Worm (Caenorhabditis elegans) whole organism, L4 larva: ENCODE data around the gene F59B10.2.
A peak's percentile ranks its signal among the peaks of the same experiment; 100 is the strongest.

Experiments
- R02D3.7 ChIP-seq: fragments of 150-350 bp; sonication (generic microtip); optimal IDR thresholded peaks from 3 replicates; lab custom pipeline; 2014; ENCODE audit warnings: missing biosample characterization, missing genetic modification characterization
- T20F7.1 ChIP-seq: fragments of 200-800 bp; sonication (Bioruptor generic); optimal IDR thresholded peaks from 2 replicates; lab custom pipeline; 2018; ENCODE audit warnings: mild to moderate bottlenecking, missing genetic modification characterization, missing compliant biosample characterization
- T26A8.4 ChIP-seq: fragments of 200-800 bp; sonication (Bioruptor generic); IDR thresholded peaks from 2 replicates; pipeline ENCODE4 v1.3.6; 2022; ENCODE audit warnings: missing genetic modification characterization, missing compliant biosample characterization
- Y75B8A.6 ChIP-seq: fragments of 200-800 bp; sonication (Bioruptor generic); IDR thresholded peaks from 2 replicates; pipeline ENCODE4 v1.3.6; 2022; ENCODE audit warnings: missing genetic modification reagents, missing genetic modification characterization, missing compliant biosample characterization
- ceh-20 ChIP-seq: fragments of 200-800 bp; sonication (Bioruptor generic); IDR thresholded peaks from 2 replicates; pipeline ENCODE4 v1.3.6; 2022; ENCODE audit warnings: missing genetic modification reagents, missing genetic modification characterization, missing compliant biosample characterization
- ceh-28 ChIP-seq: fragments of 150-350 bp; optimal IDR thresholded peaks from 2 replicates; lab custom pipeline; 2014; ENCODE audit warnings: missing biosample characterization, missing genetic modification reagents, missing genetic modification characterization
- ceh-32 ChIP-seq: sonication (generic microtip); optimal IDR thresholded peaks from 2 replicates; lab custom pipeline; 2016; ENCODE audit warnings: mild to moderate bottlenecking, missing genetic modification characterization, missing compliant biosample characterization; ENCODE audit not compliant: poor library complexity
- ceh-62 ChIP-seq: sonication (generic microtip); optimal IDR thresholded peaks from 2 replicates; lab custom pipeline; 2017; ENCODE audit warnings: missing biosample characterization, missing genetic modification characterization
- ceh-82 ChIP-seq: sonication (generic microtip); optimal IDR thresholded peaks from 2 replicates; lab custom pipeline; 2017; ENCODE audit warnings: missing biosample characterization, missing genetic modification characterization
- cey-2 ChIP-seq: sonication (generic microtip); optimal IDR thresholded peaks from 3 replicates; lab custom pipeline; 2017; ENCODE audit warnings: missing genetic modification characterization, mild to moderate bottlenecking, missing compliant biosample characterization, antibody characterized with exemption, borderline replicate concordance; ENCODE audit not compliant: insufficient read depth
- daf-8 ChIP-seq: fragments of 200-800 bp; sonication (Bioruptor generic); IDR thresholded peaks from 2 replicates; pipeline ENCODE4 v1.3.6; 2022; ENCODE audit warnings: missing genetic modification characterization, missing compliant biosample characterization
- dmd-6 ChIP-seq: fragments of 200-800 bp; sonication (Bioruptor generic); IDR thresholded peaks from 2 replicates; pipeline ENCODE4 v1.3.6; 2022; ENCODE audit warnings: missing genetic modification reagents, missing genetic modification characterization, missing compliant biosample characterization
- dmd-8 ChIP-seq: fragments of 200-800 bp; sonication (Bioruptor generic); IDR thresholded peaks from 2 replicates; pipeline ENCODE4 v1.3.6; 2022; ENCODE audit warnings: missing genetic modification characterization, missing compliant biosample characterization
- duxl-1 ChIP-seq: sonication (generic microtip); optimal IDR thresholded peaks from 2 replicates; lab custom pipeline; 2016; ENCODE audit warnings: mild to moderate bottlenecking, missing genetic modification characterization, moderate library complexity, missing compliant biosample characterization; ENCODE audit not compliant: poor library complexity
- egl-27 ChIP-seq: sonication (generic microtip); optimal IDR thresholded peaks from 3 replicates; lab custom pipeline; 2017; ENCODE audit warnings: missing biosample characterization, missing genetic modification reagents, missing genetic modification characterization
- fkh-10 ChIP-seq: fragments of 150-350 bp; optimal IDR thresholded peaks from 2 replicates; lab custom pipeline; 2014; ENCODE audit warnings: missing biosample characterization, missing genetic modification reagents, missing genetic modification characterization
- fos-1 ChIP-seq: fragments of 150-350 bp; optimal IDR thresholded peaks from 2 replicates; lab custom pipeline; 2014; ENCODE audit warnings: missing biosample characterization, missing genetic modification characterization
- gei-8 ChIP-seq: fragments of 200-800 bp; sonication (Bioruptor generic); optimal IDR thresholded peaks from 2 replicates; lab custom pipeline; 2018; ENCODE audit warnings: mild to moderate bottlenecking, missing genetic modification characterization, missing compliant biosample characterization
- hlh-30 ChIP-seq: sonication (generic microtip); optimal IDR thresholded peaks from 2 replicates; lab custom pipeline; 2017; ENCODE audit warnings: antibody characterized with exemption, mild to moderate bottlenecking, missing genetic modification characterization, missing compliant biosample characterization; ENCODE audit not compliant: insufficient read depth
- jun-1 ChIP-seq: fragments of 150-350 bp; optimal IDR thresholded peaks from 2 replicates; lab custom pipeline; 2014; ENCODE audit warnings: missing biosample characterization, missing genetic modification reagents, missing genetic modification characterization
- lim-7 ChIP-seq: fragments of 200-800 bp; sonication (Bioruptor generic); IDR thresholded peaks from 2 replicates; pipeline ENCODE4 v1.3.6; 2022; ENCODE audit warnings: missing genetic modification characterization, missing compliant biosample characterization
- lin-15B ChIP-seq: fragments of 150-350 bp; sonication (generic microtip); optimal IDR thresholded peaks from 3 replicates; lab custom pipeline; 2014; ENCODE audit warnings: missing biosample characterization, missing genetic modification characterization
- lin-29 ChIP-seq: fragments of 200-800 bp; sonication (Bioruptor generic); IDR thresholded peaks from 2 replicates; pipeline ENCODE4 v1.3.6; 2022; ENCODE audit warnings: missing genetic modification reagents, missing genetic modification characterization, missing compliant biosample characterization
- lin-38 ChIP-seq: fragments of 200-800 bp; sonication (Bioruptor generic); IDR thresholded peaks from 2 replicates; pipeline ENCODE4 v1.3.6; 2022; ENCODE audit warnings: missing genetic modification reagents, missing genetic modification characterization, missing compliant biosample characterization
- lir-3 ChIP-seq: sonication (generic microtip); optimal IDR thresholded peaks from 2 replicates; lab custom pipeline; 2016; ENCODE audit warnings: mild to moderate bottlenecking, missing genetic modification characterization, missing compliant biosample characterization
- lsy-2 ChIP-seq, 2 experiments: fragments of 150-350 bp in 1 of 2; sonication (generic microtip) in 1 of 2; optimal IDR thresholded peaks; 2 replicates each; lab custom pipeline; 2014 to 2017; ENCODE audit warnings: missing biosample characterization in 2 of 2, missing genetic modification characterization in 2 of 2
- madf-5 ChIP-seq, 2 experiments: fragments of 200-800 bp; sonication (Bioruptor generic); IDR thresholded peaks; 2 replicates each; pipeline ENCODE4 v1.3.6; 2022; ENCODE audit warnings: missing compliant biosample characterization in 2 of 2, missing genetic modification characterization in 2 of 2
- mdt-29 ChIP-seq: fragments of 200-800 bp; sonication (Bioruptor generic); IDR thresholded peaks from 2 replicates; pipeline ENCODE4 v1.3.6; 2022; ENCODE audit warnings: missing genetic modification reagents, missing genetic modification characterization, missing compliant biosample characterization
- mep-1 ChIP-seq: fragments of 150-350 bp; sonication (generic microtip); optimal IDR thresholded peaks from 3 replicates; lab custom pipeline; 2014; ENCODE audit warnings: missing biosample characterization, missing genetic modification characterization
- mes-2 ChIP-seq: sonication (generic microtip); optimal IDR thresholded peaks from 2 replicates; lab custom pipeline; 2016; ENCODE audit warnings: missing genotype, mild to moderate bottlenecking, missing genetic modification characterization, missing compliant biosample characterization; ENCODE audit not compliant: poor library complexity, severe bottlenecking
- mxl-2 ChIP-seq: fragments of 200-800 bp; sonication (Bioruptor generic); conservative IDR thresholded peaks from 2 replicates; pipeline ENCODE4 v1.3.6; 2022; ENCODE audit warnings: missing genetic modification reagents, missing genetic modification characterization, missing compliant biosample characterization
- nhr-102 ChIP-seq: sonication (generic microtip); optimal IDR thresholded peaks from 2 replicates; lab custom pipeline; 2016; ENCODE audit warnings: mild to moderate bottlenecking, missing genetic modification characterization, moderate library complexity, missing compliant biosample characterization
- nhr-111 ChIP-seq: fragments of 200-800 bp; sonication (Bioruptor generic); optimal IDR thresholded peaks from 2 replicates; lab custom pipeline; 2018; ENCODE audit warnings: mild to moderate bottlenecking, missing genetic modification characterization, missing compliant biosample characterization
- nhr-237 ChIP-seq: sonication (generic microtip); optimal IDR thresholded peaks from 2 replicates; lab custom pipeline; 2017; ENCODE audit warnings: missing biosample characterization, missing genetic modification characterization
- nhr-25 ChIP-seq: sonication (generic microtip); optimal IDR thresholded peaks from 2 replicates; lab custom pipeline; 2017; ENCODE audit warnings: missing genetic modification characterization, mild to moderate bottlenecking, missing compliant biosample characterization, antibody characterized with exemption, moderate library complexity, borderline replicate concordance; ENCODE audit not compliant: insufficient read depth
- nhr-41 ChIP-seq: fragments of 200-800 bp; sonication (Bioruptor generic); IDR thresholded peaks from 2 replicates; pipeline ENCODE4 v1.3.6; 2022; ENCODE audit warnings: missing genetic modification reagents, missing genetic modification characterization, missing compliant biosample characterization
- nhr-42 ChIP-seq: fragments of 200-800 bp; sonication (Bioruptor generic); IDR thresholded peaks from 2 replicates; pipeline ENCODE4 v1.3.6; 2022; ENCODE audit warnings: missing genetic modification characterization, missing compliant biosample characterization
- nhr-48 ChIP-seq: sonication (generic microtip); optimal IDR thresholded peaks from 2 replicates; lab custom pipeline; 2016; ENCODE audit warnings: mild to moderate bottlenecking, missing genetic modification characterization, missing compliant biosample characterization
- nhr-76 ChIP-seq: fragments of 150-350 bp; optimal IDR thresholded peaks from 2 replicates; lab custom pipeline; 2014; ENCODE audit warnings: missing biosample characterization, missing genetic modification characterization
- nhr-77 ChIP-seq: fragments of 150-350 bp; optimal IDR thresholded peaks from 2 replicates; lab custom pipeline; 2014; ENCODE audit warnings: missing biosample characterization, missing genetic modification characterization
- sdz-12 ChIP-seq: fragments of 200-800 bp; sonication (Bioruptor generic); optimal IDR thresholded peaks from 2 replicates; lab custom pipeline; 2018; ENCODE audit warnings: mild to moderate bottlenecking, missing genetic modification characterization, missing compliant biosample characterization
- skn-1 ChIP-seq: fragments of 150-350 bp; optimal IDR thresholded peaks from 2 replicates; lab custom pipeline; 2014; ENCODE audit warnings: missing biosample characterization, missing genetic modification characterization
- snpc-1.2 ChIP-seq: fragments of 200-800 bp; sonication (Bioruptor generic); IDR thresholded peaks from 2 replicates; pipeline ENCODE4 v1.3.6; 2022; ENCODE audit warnings: missing genetic modification reagents, missing genetic modification characterization, missing compliant biosample characterization
- spr-3 ChIP-seq: fragments of 200-800 bp; sonication (Bioruptor generic); optimal IDR thresholded peaks from 2 replicates; lab custom pipeline; 2018; ENCODE audit warnings: mild to moderate bottlenecking, missing genetic modification characterization, missing compliant biosample characterization
- tra-1 ChIP-seq: fragments of 200-800 bp; sonication (Bioruptor generic); IDR thresholded peaks from 2 replicates; pipeline ENCODE4 v1.3.6; 2022; ENCODE audit warnings: missing genetic modification reagents, missing genetic modification characterization, missing compliant biosample characterization
- unc-39 ChIP-seq: sonication (generic microtip); optimal IDR thresholded peaks from 2 replicates; lab custom pipeline; 2017; ENCODE audit warnings: missing biosample characterization, missing genetic modification characterization
- vab-7 ChIP-seq: fragments of 200-800 bp; sonication (Bioruptor generic); IDR thresholded peaks from 2 replicates; pipeline ENCODE4 v1.3.6; 2022; ENCODE audit warnings: missing genetic modification reagents, missing genetic modification characterization, missing compliant biosample characterization
- zag-1 ChIP-seq: fragments of 150-350 bp; optimal IDR thresholded peaks from 2 replicates; lab custom pipeline; 2014; ENCODE audit warnings: missing biosample characterization, missing genetic modification characterization
- zfp-2 ChIP-seq: sonication (generic microtip); optimal IDR thresholded peaks from 2 replicates; lab custom pipeline; 2016; ENCODE audit warnings: mild to moderate bottlenecking, missing genetic modification characterization, missing compliant biosample characterization
- zip-2 ChIP-seq: fragments of 150-350 bp; optimal IDR thresholded peaks from 2 replicates; lab custom pipeline; 2014; ENCODE audit warnings: missing biosample characterization, missing genetic modification characterization

The F59B10.2 gene

ce11 chrII:10541923-10542486 is 32.4 kb upstream of the F59B10.2 start, which contains the start of gene pro-1 (continued):
- TF ChIP-seq nhr-237 (no peak), cey-2 (no peak), jun-1 (tag; lab: Kevin White, UChicago) (peak; percentile 34), zfp-2 (tag; lab: Kevin White, UChicago) (no peak), dmd-6 (GFP tag; lab: Robert Waterston, UW) (peak; percentile 54), vab-7 (GFP tag; lab: Robert Waterston, UW) (0 out of 2 replicates have a peak, but pooled peaks have one; percentile 68), spr-3 (GFP tag; lab: Kevin White, UChicago) (peak; percentile 48), zip-2 (peak; percentile 61), T20F7.1 (peak; percentile 83), lin-38 (GFP tag; lab: Robert Waterston, UW) (peak; percentile 84), skn-1 (tag; lab: Kevin White, UChicago) (no peak), nhr-111 (GFP tag; lab: Kevin White, UChicago) (peak; percentile 79), lin-29 (GFP tag; lab: Robert Waterston, UW) (peak; percentile 89), dmd-8 (0 out of 2 replicates have a peak, but pooled peaks have one; percentile 39), ceh-82 (tag; lab: Kevin White, UChicago) (no peak), ceh-32 (tag; lab: Kevin White, UChicago) (no peak), tra-1 (GFP tag; lab: Robert Waterston, UW) (peak; percentile 65), lsy-2 (tag; optimal IDR thresholded peaks at IDR 0.05; lab: Kevin White, UChicago) (peak; percentile 47 to 91), nhr-42 (peak; percentile 78), ceh-28 (tag; lab: Kevin White, UChicago) (peak; percentile 52), snpc-1.2 (peak; percentile 85), duxl-1 (tag; lab: Kevin White, UChicago) (peak; percentile 83), ceh-62 (tag; lab: Kevin White, UChicago) (no peak), madf-5 (GFP tag; IDR thresholded peaks at IDR 0.05; lab: Robert Waterston, UW) (peak; percentile 45 to 73), sdz-12 (GFP tag; lab: Kevin White, UChicago) (peak; percentile 98), Y75B8A.6 (peak; percentile 45; the same call in 1 of the 2 replicates), nhr-25 (tag; lab: Kevin White, UChicago) (peak; percentile 62), mdt-29 (GFP tag; lab: Robert Waterston, UW) (peak; percentile 89), nhr-76 (tag; lab: Kevin White, UChicago) (no peak), nhr-48 (tag; lab: Kevin White, UChicago) (peak; percentile 22), fos-1 (peak; percentile 60), mep-1 (tag; lab: Kevin White, UChicago) (peak; percentile 98), lim-7 (GFP tag; lab: Robert Waterston, UW) (peak; percentile 70; the same call in 1 of the 2 replicates), nhr-41 (GFP tag; lab: Robert Waterston, UW) (peak; percentile 66; the same call in 1 of the 2 replicates), fkh-10 (GFP tag; lab: Kevin White, UChicago) (no peak), lir-3 (tag; lab: Kevin White, UChicago) (no peak), mxl-2 (GFP tag; lab: Robert Waterston, UW) (no peak), nhr-102 (peak; percentile 85), unc-39 (tag; lab: Kevin White, UChicago) (no peak), hlh-30 (tag; lab: Kevin White, UChicago) (peak; percentile 83), zag-1 (tag; lab: Kevin White, UChicago) (no peak), egl-27 (tag; lab: Kevin White, UChicago) (no peak), mes-2 (tag; lab: Kevin White, UChicago) (peak; percentile 79), R02D3.7 (peak; percentile 80), daf-8 (GFP tag; lab: Robert Waterston, UW) (no peak), ceh-20 (peak; percentile 92), lin-15B (tag; lab: Kevin White, UChicago) (no peak), gei-8 (GFP tag; lab: Kevin White, UChicago) (peak; percentile 12), nhr-77 (tag; lab: Kevin White, UChicago) (peak; percentile 72), T26A8.4 (GFP tag; lab: Robert Waterston, UW) (peak; percentile 95)
